Worm (Caenorhabditis elegans): ENCODE data around the gene nhr-27.

DNA sequence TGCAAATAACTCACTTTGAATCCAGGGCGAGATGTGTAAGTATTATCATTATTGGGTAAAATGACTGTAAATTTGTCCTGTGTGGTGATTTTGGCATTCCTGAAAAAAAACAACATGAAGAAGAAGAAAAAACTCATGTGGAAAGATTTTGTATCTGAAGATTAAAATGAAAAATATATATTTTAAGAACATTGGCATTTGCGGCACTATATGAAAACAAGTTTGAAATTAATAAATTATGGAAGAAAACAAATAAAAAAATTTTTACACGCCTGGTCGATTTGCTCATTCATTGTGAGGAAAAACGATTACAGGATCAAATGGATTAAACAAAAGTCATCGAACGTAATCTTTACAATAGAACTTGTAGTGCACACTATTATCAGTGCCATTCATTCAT, 38.4 kb downstream of the nhr-27 start, which contains the start of gene ilc-17.1:
- no peak for TF ChIP-seq skn-1 (tag; optimal IDR thresholded peaks at IDR 0.05)
- TF ChIP-seq egl-27 (tag; optimal IDR thresholded peaks at IDR 0.05), result no peak
- TF ChIP-seq nhr-11 (tag; optimal IDR thresholded peaks at IDR 0.05), result no peak
- no peak for TF ChIP-seq crh-2 (tag; optimal IDR thresholded peaks at IDR 0.05)
- no peak for TF ChIP-seq elt-3 (tag; optimal IDR thresholded peaks at IDR 0.05)
- TF ChIP-seq ztf-11 (tag; optimal IDR thresholded peaks at IDR 0.05), result no peak
- no peak for TF ChIP-seq nhr-25 (tag; optimal IDR thresholded peaks at IDR 0.05)
- TF ChIP-seq ztf-1 (GFP tag; conservative IDR thresholded peaks at IDR 0.05), result no peak
- TF ChIP-seq nhr-12 (tag; optimal IDR thresholded peaks at IDR 0.05), result no peak
- no peak for TF ChIP-seq sma-3 (GFP tag; optimal IDR thresholded peaks at IDR 0.05)
- no peak for TF ChIP-seq ceh-82 (tag; optimal IDR thresholded peaks at IDR 0.05)
- TF ChIP-seq sma-9 (GFP tag; optimal IDR thresholded peaks at IDR 0.05), result no peak
- no peak for TF ChIP-seq sma-9 (tag; optimal IDR thresholded peaks at IDR 0.05)

Measured in whole organism, L2 larva.